Worm (Caenorhabditis elegans) whole organism, young adult: ENCODE measurements around the gene M106.7.

Experiments used
- B0019.2 ChIP-seq: fragments of 200-800 bp; sonication (Bioruptor generic); conservative IDR thresholded peaks from 2 replicates; pipeline ENCODE4 v1.3.6; 2022; ENCODE audit warnings: missing genetic modification reagents, missing genetic modification characterization, missing compliant biosample characterization
- B0035.1 ChIP-seq: sonication (generic microtip); optimal IDR thresholded peaks from 2 replicates; lab custom pipeline; 2016; ENCODE audit warnings: missing genetic modification characterization, mild to moderate bottlenecking, missing compliant biosample characterization, missing genotype, missing genetic modification reagents
- B0261.1 ChIP-seq: sonication (generic microtip); optimal IDR thresholded peaks from 2 replicates; lab custom pipeline; 2016; ENCODE audit warnings: mild to moderate bottlenecking, missing genetic modification characterization, moderate library complexity, missing compliant biosample characterization
- C06A6.2 ChIP-seq: fragments of 200-800 bp; sonication (Bioruptor generic); conservative IDR thresholded peaks from 2 replicates; pipeline ENCODE4 v1.3.6; 2022; ENCODE audit warnings: missing genetic modification characterization, missing compliant biosample characterization
- C17E4.6 ChIP-seq: fragments of 200-800 bp; sonication (Bioruptor generic); IDR thresholded peaks from 2 replicates; pipeline ENCODE4 v1.3.6; 2022; ENCODE audit warnings: missing genetic modification reagents, missing genetic modification characterization, missing compliant biosample characterization
- F10E7.11 ChIP-seq: sonication (generic microtip); optimal IDR thresholded peaks from 2 replicates; lab custom pipeline; 2017; ENCODE audit warnings: mild to moderate bottlenecking, missing genetic modification characterization, moderate library complexity, missing compliant biosample characterization
- K12H6.12 ChIP-seq: fragments of 200-800 bp; sonication (Bioruptor generic); optimal IDR thresholded peaks from 2 replicates; lab custom pipeline; 2018; ENCODE audit warnings: mild to moderate bottlenecking, missing genetic modification characterization, missing compliant biosample characterization
- T07F8.4 ChIP-seq: sonication (generic microtip); optimal IDR thresholded peaks from 2 replicates; lab custom pipeline; 2016; ENCODE audit warnings: mild to moderate bottlenecking, missing genetic modification characterization, moderate library complexity, missing compliant biosample characterization
- Y53F4B.3 ChIP-seq: fragments of 200-800 bp; sonication (Bioruptor generic); IDR thresholded peaks from 2 replicates; pipeline ENCODE4 v1.3.6; 2022; ENCODE audit warnings: missing genetic modification reagents, missing genetic modification characterization, missing compliant biosample characterization
- Y95B8A.8 ChIP-seq: fragments of 200-800 bp; sonication (Bioruptor generic); IDR thresholded peaks from 2 replicates; pipeline ENCODE4 v1.3.6; 2022; ENCODE audit warnings: missing genetic modification reagents, missing genetic modification characterization, missing compliant biosample characterization
- atf-7 ChIP-seq: sonication (generic microtip); optimal IDR thresholded peaks from 2 replicates; lab custom pipeline; 2017; ENCODE audit warnings: mild to moderate bottlenecking, missing genetic modification characterization, missing compliant biosample characterization
- attf-3 ChIP-seq: fragments of 200-800 bp; sonication (Bioruptor generic); conservative IDR thresholded peaks from 2 replicates; pipeline ENCODE4 v1.3.6; 2022; ENCODE audit warnings: missing genetic modification reagents, missing genetic modification characterization, missing compliant biosample characterization
- attf-5 ChIP-seq: fragments of 200-800 bp; sonication (Bioruptor generic); optimal IDR thresholded peaks from 2 replicates; lab custom pipeline; 2018; ENCODE audit warnings: mild to moderate bottlenecking, missing genetic modification characterization, missing compliant biosample characterization
- attf-6 ChIP-seq: fragments of 200-800 bp; sonication (Bioruptor generic); IDR thresholded peaks from 2 replicates; pipeline ENCODE4 v1.3.6; 2022; ENCODE audit warnings: missing genetic modification reagents, missing genetic modification characterization, missing compliant biosample characterization
- ccch-3 ChIP-seq: fragments of 200-800 bp; sonication (Bioruptor generic); optimal IDR thresholded peaks from 2 replicates; lab custom pipeline; 2018; ENCODE audit warnings: mild to moderate bottlenecking, missing genetic modification characterization, missing compliant biosample characterization
- cebp-1 ChIP-seq, 2 experiments: fragments of 200-800 bp in 1 of 2; sonication (Bioruptor generic) in 1 of 2; sonication (generic microtip) in 1 of 2; IDR thresholded peaks in 1 of 2; optimal IDR thresholded peaks in 1 of 2; 2 replicates each; pipeline versions ENCODE4 v1.3.6 to Lab custom; 2017 to 2022; ENCODE audit warnings: missing compliant biosample characterization in 2 of 2, missing genetic modification characterization in 2 of 2, mild to moderate bottlenecking in 1 of 2, missing genetic modification reagents in 1 of 2, moderate library complexity in 1 of 2
- cebp-2 ChIP-seq: fragments of 200-800 bp; sonication (Bioruptor generic); IDR thresholded peaks from 2 replicates; pipeline ENCODE4 v1.3.6; 2022; ENCODE audit warnings: missing genetic modification characterization, missing compliant biosample characterization
- dox-1 ChIP-seq: fragments of 200-800 bp; sonication (Bioruptor generic); IDR thresholded peaks from 2 replicates; pipeline ENCODE4 v1.3.6; 2022; ENCODE audit warnings: missing genetic modification reagents, missing genetic modification characterization, missing compliant biosample characterization
- dpff-1 ChIP-seq: sonication (generic microtip); optimal IDR thresholded peaks from 2 replicates; lab custom pipeline; 2017; ENCODE audit warnings: mild to moderate bottlenecking, missing genetic modification characterization, missing compliant biosample characterization
- efl-1 ChIP-seq: fragments of 150-350 bp; optimal IDR thresholded peaks from 2 replicates; lab custom pipeline; 2014; ENCODE audit warnings: missing biosample characterization, missing genetic modification reagents, missing genetic modification characterization
- ekl-4 ChIP-seq: fragments of 200-800 bp; sonication (Bioruptor generic); IDR thresholded peaks from 2 replicates; pipeline ENCODE4 v1.3.6; 2022; ENCODE audit warnings: missing genetic modification reagents, missing genetic modification characterization, missing compliant biosample characterization
- ets-4 ChIP-seq: fragments of 200-800 bp; sonication (Bioruptor generic); optimal IDR thresholded peaks from 2 replicates; lab custom pipeline; 2018; ENCODE audit warnings: mild to moderate bottlenecking, missing genetic modification characterization, missing compliant biosample characterization
- hlh-12 ChIP-seq: sonication (generic microtip); optimal IDR thresholded peaks from 2 replicates; lab custom pipeline; 2016; ENCODE audit warnings: missing genetic modification characterization, missing compliant biosample characterization
- hmg-1.2 ChIP-seq: fragments of 200-800 bp; sonication (Bioruptor generic); IDR thresholded peaks from 2 replicates; pipeline ENCODE4 v1.3.6; 2022; ENCODE audit warnings: missing genetic modification reagents, missing genetic modification characterization, missing compliant biosample characterization
- lin-35 ChIP-seq, 3 experiments: fragments of 150-350 bp in 2 of 3; sonication (generic microtip) in 1 of 3; optimal IDR thresholded peaks; 2 replicates each; lab custom pipeline; 2014 to 2018; ENCODE audit warnings: missing biosample characterization in 3 of 3, missing genetic modification characterization in 3 of 3, missing genetic modification reagents in 3 of 3
- mcd-1 ChIP-seq: fragments of 200-800 bp; sonication (Bioruptor generic); IDR thresholded peaks from 2 replicates; pipeline ENCODE4 v1.3.6; 2022; ENCODE audit warnings: missing genetic modification reagents, missing genetic modification characterization, missing compliant biosample characterization
- mel-28 ChIP-seq: sonication (generic microtip); optimal IDR thresholded peaks from 2 replicates; lab custom pipeline; 2016; ENCODE audit warnings: borderline replicate concordance, mild to moderate bottlenecking, missing genetic modification characterization, missing compliant biosample characterization
- mxl-1 ChIP-seq: sonication (generic microtip); optimal IDR thresholded peaks from 2 replicates; lab custom pipeline; 2016; ENCODE audit warnings: missing genetic modification characterization, missing compliant biosample characterization
- nfyb-1 ChIP-seq: fragments of 200-800 bp; sonication (Bioruptor generic); IDR thresholded peaks from 2 replicates; pipeline ENCODE4 v1.3.6; 2022; ENCODE audit warnings: missing genetic modification reagents, missing genetic modification characterization, missing compliant biosample characterization
- nhr-120 ChIP-seq: fragments of 200-800 bp; sonication (Bioruptor generic); IDR thresholded peaks from 2 replicates; pipeline ENCODE4 v1.3.6; 2022; ENCODE audit warnings: missing genetic modification characterization, missing compliant biosample characterization
- nhr-80 ChIP-seq: sonication (generic microtip); optimal IDR thresholded peaks from 2 replicates; lab custom pipeline; 2016; ENCODE audit warnings: missing genetic modification characterization, missing compliant biosample characterization
- rcor-1 ChIP-seq: fragments of 200-800 bp; sonication (Bioruptor generic); IDR thresholded peaks from 2 replicates; pipeline ENCODE4 v1.3.6; 2022; ENCODE audit warnings: missing genetic modification reagents, missing genetic modification characterization, missing compliant biosample characterization
- repo-1 ChIP-seq: sonication (generic microtip); optimal IDR thresholded peaks from 2 replicates; lab custom pipeline; 2017; ENCODE audit warnings: mild to moderate bottlenecking, missing genetic modification characterization, missing compliant biosample characterization
- rpc-1 ChIP-seq, 2 experiments: fragments of 150-350 bp in 1 of 2; sonication (generic microtip) in 1 of 2; optimal IDR thresholded peaks; 2 replicates each; lab custom pipeline; 2014 to 2018; ENCODE audit warnings: missing biosample characterization in 1 of 2, missing genetic modification characterization in 1 of 2, missing genetic modification reagents in 1 of 2, missing genotype in 1 of 2
- snpc-3.4 ChIP-seq: sonication (generic microtip); optimal IDR thresholded peaks from 2 replicates; lab custom pipeline; 2017; ENCODE audit warnings: missing genetic modification characterization, mild to moderate bottlenecking, missing compliant biosample characterization, antibody characterized with exemption, moderate library complexity, missing genotype, missing genetic modification reagents
- somi-1 ChIP-seq: fragments of 200-800 bp; sonication (Bioruptor generic); optimal IDR thresholded peaks from 2 replicates; lab custom pipeline; 2018; ENCODE audit warnings: mild to moderate bottlenecking, missing genetic modification characterization, missing compliant biosample characterization
- unc-62 ChIP-seq: fragments of 150-350 bp; optimal IDR thresholded peaks from 2 replicates; lab custom pipeline; 2014; ENCODE audit warnings: missing biosample characterization, missing genetic modification reagents, missing genetic modification characterization

Gene M106.7

DNA sequence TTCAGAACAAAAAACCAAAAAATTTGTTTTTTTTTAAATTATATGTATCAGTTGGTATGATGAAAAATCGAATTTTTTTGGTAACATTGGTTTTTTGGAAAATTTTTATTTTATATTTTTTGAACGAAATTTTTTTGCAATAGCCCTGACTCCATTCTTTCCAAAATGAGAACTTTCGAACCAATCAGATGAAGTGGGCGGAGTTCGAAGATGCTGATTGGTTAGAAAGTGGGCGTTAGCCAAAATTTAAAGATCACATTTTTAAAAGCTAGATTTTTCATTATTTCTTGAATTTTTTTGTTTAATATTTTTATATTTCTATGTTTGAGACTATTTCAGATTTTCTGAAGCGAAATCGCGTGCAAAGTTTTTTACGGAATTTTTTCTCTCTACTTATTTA, 4.3 kb upstream of the M106.7 start:
- TF ChIP-seq nhr-120 (GFP tag; lab: Robert Waterston, UW) (no peak), nfyb-1 (GFP tag; lab: Robert Waterston, UW) (peak; percentile 80), mel-28 (no peak), snpc-3.4 (tag; lab: Kevin White, UChicago) (no peak)
- TF ChIP-seq, all 124 proteins: peak for 1

DNA sequence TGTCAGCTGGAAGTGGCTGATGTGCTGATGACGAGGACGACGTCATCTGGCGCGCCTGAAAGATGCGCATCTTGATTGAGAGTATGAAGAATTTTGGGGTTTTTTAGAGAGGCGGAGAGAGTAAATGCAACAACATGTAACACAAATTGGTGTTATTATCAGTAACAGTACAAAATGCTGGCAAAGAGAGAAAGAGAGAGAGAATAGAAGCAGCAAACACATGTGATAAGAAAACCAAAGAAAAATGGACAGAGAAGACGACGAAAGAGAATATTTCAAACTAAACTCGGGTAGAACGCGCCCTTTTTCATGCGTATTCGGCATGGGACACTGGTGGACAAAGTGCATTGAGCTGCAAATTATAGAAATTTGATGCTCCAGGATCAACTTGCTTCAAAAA, 3.9 kb upstream of the M106.7 start, which contains the start of gene M106.3:
M106.3 (minus strand) TSS at position 70 of the 400 bp plus-strand sequence.
- TF ChIP-seq cebp-1 (GFP tag; IDR thresholded peaks at IDR 0.05; lab: Robert Waterston, UW): no peak
- TF ChIP-seq cebp-1 (tag; optimal IDR thresholded peaks at IDR 0.05; lab: Kevin White, UChicago): peak; percentile 41
- no peak for TF ChIP-seq nhr-120 (GFP tag; lab: Robert Waterston, UW)
- TF ChIP-seq repo-1 (tag; lab: Kevin White, UChicago): no peak
- no peak for TF ChIP-seq B0035.1
- TF ChIP-seq F10E7.11: no peak
- no peak for TF ChIP-seq attf-3 (GFP tag; lab: Robert Waterston, UW)
- TF ChIP-seq snpc-3.4 (tag; lab: Kevin White, UChicago): no peak
- no peak for TF ChIP-seq B0019.2 (GFP tag; lab: Robert Waterston, UW)
- TF ChIP-seq atf-7 (tag; lab: Kevin White, UChicago): peak; percentile 11
- no peak for TF ChIP-seq cebp-2 (GFP tag; lab: Robert Waterston, UW)
- TF ChIP-seq dox-1 (GFP tag; lab: Robert Waterston, UW): peak; percentile 61; the same call in 1 of the 2 replicates
- TF ChIP-seq somi-1 (GFP tag; lab: Kevin White, UChicago): no peak
- no peak for TF ChIP-seq efl-1 (GFP tag; lab: Kevin White, UChicago)
- no peak for TF ChIP-seq ets-4
- no peak for TF ChIP-seq hmg-1.2 (GFP tag; lab: Robert Waterston, UW)
- TF ChIP-seq Y95B8A.8 (GFP tag; lab: Robert Waterston, UW): no peak
- TF ChIP-seq nhr-80 (tag; lab: Kevin White, UChicago): peak; percentile 94
- no peak for TF ChIP-seq B0261.1 (tag; lab: Kevin White, UChicago)
- TF ChIP-seq attf-5 (GFP tag; lab: Kevin White, UChicago): peak; percentile 7
- no peak for TF ChIP-seq hlh-12 (tag; lab: Kevin White, UChicago)
- TF ChIP-seq, all 124 proteins: peak for 5

DNA sequence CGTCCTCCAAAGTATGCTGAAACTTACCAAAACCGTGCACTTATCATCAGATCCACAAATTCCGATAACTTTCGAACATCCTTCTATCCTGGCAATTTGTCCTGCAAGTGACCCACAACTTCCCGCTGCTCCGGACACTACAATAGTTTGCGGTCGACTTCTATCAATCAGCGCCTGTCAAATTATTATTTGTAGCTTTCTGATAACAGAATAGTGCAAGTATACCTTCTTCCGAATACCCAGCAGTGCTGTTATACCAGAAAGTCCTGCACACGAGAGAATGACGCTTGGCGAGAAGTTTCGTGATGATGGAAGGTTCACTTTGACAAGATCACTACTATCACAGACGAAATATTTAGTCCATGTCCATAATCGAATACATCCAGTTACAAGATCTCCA, 2.4 kb upstream of the M106.7 start:
- TF ChIP-seq rcor-1 (GFP tag; lab: Robert Waterston, UW): no peak
- no peak for TF ChIP-seq mcd-1 (GFP tag; lab: Robert Waterston, UW)
- TF ChIP-seq unc-62 (GFP tag; lab: Kevin White, UChicago): no peak
- TF ChIP-seq lin-35 (GFP tag; optimal IDR thresholded peaks at IDR 0.05; lab: Kevin White, UChicago): no peak
- no peak for TF ChIP-seq somi-1 (GFP tag; lab: Kevin White, UChicago)
- no peak for TF ChIP-seq ccch-3 (GFP tag; lab: Kevin White, UChicago)
- TF ChIP-seq mxl-1 (tag; lab: Kevin White, UChicago): no peak
- 0 out of 2 replicates have a peak, but pooled peaks have one; percentile 13 for TF ChIP-seq nfyb-1 (GFP tag; lab: Robert Waterston, UW)
- no peak for TF ChIP-seq dpff-1 (tag; lab: Kevin White, UChicago)
- TF ChIP-seq T07F8.4: no peak
- TF ChIP-seq C17E4.6: no peak
- peak; percentile 70 for TF ChIP-seq nhr-80 (tag; lab: Kevin White, UChicago)
- TF ChIP-seq C06A6.2 (GFP tag; lab: Robert Waterston, UW): no peak
- TF ChIP-seq atf-7 (tag; lab: Kevin White, UChicago): no peak
- TF ChIP-seq K12H6.12 (tag; lab: Kevin White, UChicago): no peak
- TF ChIP-seq rpc-1 (optimal IDR thresholded peaks at IDR 0.05; lab: Kevin White, UChicago): no peak
- no peak for TF ChIP-seq rpc-1 (tag; optimal IDR thresholded peaks at IDR 0.05; lab: Kevin White, UChicago)
- TF ChIP-seq Y53F4B.3 (GFP tag; lab: Robert Waterston, UW): no peak
- TF ChIP-seq ekl-4 (GFP tag; lab: Robert Waterston, UW): 0 out of 2 replicates have a peak, but pooled peaks have one; percentile 26
- no peak for TF ChIP-seq attf-6 (GFP tag; lab: Robert Waterston, UW)
- peak; percentile 37; the same call in 1 of the 2 replicates for TF ChIP-seq dox-1 (GFP tag; lab: Robert Waterston, UW)
- TF ChIP-seq, all 124 proteins: peak for 4
